Fruit fly (Drosophila melanogaster) whole organism, embryonic: Measurements from ENCODE around the gene spg.

Experiments used
- Abd-B ChIP-seq: fragments of 200-800 bp; sonication (Bioruptor generic); optimal IDR thresholded peaks from 2 replicates; lab custom pipeline; 2018; ENCODE audit warnings: missing biosample characterization, mild to moderate bottlenecking, missing genetic modification characterization, moderate library complexity
- Ada2b ChIP-seq: fragments of 200-800 bp; sonication (Bioruptor generic); IDR thresholded peaks from 2 replicates; pipeline ENCODE4 v1.3.6; 2022; ENCODE audit warnings: missing biosample characterization, missing genetic modification characterization
- Adf1 ChIP-seq: fragments of 200-800 bp; sonication (Bioruptor generic); IDR thresholded peaks from 2 replicates; pipeline ENCODE4 v1.3.6; 2022; ENCODE audit warnings: missing biosample characterization, missing genetic modification characterization
- CG11695 ChIP-seq: fragments of 200-800 bp; sonication (Bioruptor generic); IDR thresholded peaks from 3 replicates; pipeline ENCODE4 v1.3.6; 2022; ENCODE audit warnings: missing biosample characterization, missing genetic modification characterization
- CG12219 ChIP-seq: fragments of 200-800 bp; sonication (Bioruptor generic); optimal IDR thresholded peaks from 3 replicates; lab custom pipeline; 2018; ENCODE audit warnings: missing biosample characterization, mild to moderate bottlenecking, missing genetic modification characterization
- CG12769 ChIP-seq: fragments of 200-800 bp; sonication (Bioruptor generic); optimal IDR thresholded peaks from 2 replicates; lab custom pipeline; 2019; ENCODE audit warnings: missing biosample characterization, mild to moderate bottlenecking, missing genetic modification characterization, moderate library complexity
- CG14667 ChIP-seq: fragments of 200-800 bp; sonication (Bioruptor generic); IDR thresholded peaks from 2 replicates; pipeline ENCODE4 v1.3.6; 2022; ENCODE audit warnings: missing biosample characterization, missing genetic modification characterization
- CG14965 ChIP-seq: fragments of 200-800 bp; sonication (Bioruptor generic); optimal IDR thresholded peaks from 2 replicates; lab custom pipeline; 2016; ENCODE audit warnings: missing biosample characterization, missing genetic modification characterization, borderline replicate concordance
- CG16779 ChIP-seq: fragments of 200-800 bp; sonication (Bioruptor generic); IDR thresholded peaks from 2 replicates; pipeline ENCODE4 v1.3.6; 2022; ENCODE audit warnings: missing biosample characterization, missing genetic modification characterization
- CG17568 ChIP-seq: fragments of 200-800 bp; sonication (Bioruptor generic); optimal IDR thresholded peaks from 2 replicates; lab custom pipeline; 2018; ENCODE audit warnings: missing biosample characterization, mild to moderate bottlenecking, missing genetic modification characterization, moderate library complexity
- CG17912 ChIP-seq: fragments of 200-800 bp; sonication (Bioruptor generic); optimal IDR thresholded peaks from 2 replicates; lab custom pipeline; 2018; ENCODE audit warnings: missing biosample characterization, mild to moderate bottlenecking, missing genetic modification characterization
- CG3065 ChIP-seq: fragments of 200-800 bp; sonication (Bioruptor generic); optimal IDR thresholded peaks from 2 replicates; lab custom pipeline; 2016; ENCODE audit warnings: missing biosample characterization, missing genetic modification characterization
- CG5180 ChIP-seq: fragments of 200-800 bp; sonication (Bioruptor generic); optimal IDR thresholded peaks from 3 replicates; lab custom pipeline; 2017; ENCODE audit warnings: missing biosample characterization, missing genetic modification characterization, mild to moderate bottlenecking, moderate library complexity, missing genetic modification reagents
- CG6683 ChIP-seq: fragments of 200-800 bp; sonication (Bioruptor generic); optimal IDR thresholded peaks from 2 replicates; lab custom pipeline; 2017; ENCODE audit warnings: missing biosample characterization, mild to moderate bottlenecking, missing genetic modification characterization, missing genetic modification reagents
- CG6765 ChIP-seq: fragments of 200-800 bp; sonication (Bioruptor generic); optimal IDR thresholded peaks from 3 replicates; lab custom pipeline; 2017; ENCODE audit warnings: missing biosample characterization, mild to moderate bottlenecking, missing genetic modification characterization
- CG7271 ChIP-seq: fragments of 200-800 bp; sonication (Bioruptor generic); optimal IDR thresholded peaks from 2 replicates; lab custom pipeline; 2018; ENCODE audit warnings: missing biosample characterization, mild to moderate bottlenecking, missing genetic modification characterization, moderate library complexity
- CG7357 ChIP-seq: fragments of 200-800 bp; sonication (Bioruptor generic); IDR thresholded peaks from 3 replicates; pipeline ENCODE4 v1.3.6; 2022; ENCODE audit warnings: missing biosample characterization, missing genetic modification characterization
- CG9932 ChIP-seq: fragments of 200-800 bp; sonication (Bioruptor generic); IDR thresholded peaks from 2 replicates; pipeline ENCODE4 v1.3.6; 2022; ENCODE audit warnings: missing biosample characterization, missing genetic modification characterization
- Dref ChIP-seq: fragments of 200-800 bp; sonication (Bioruptor generic); IDR thresholded peaks from 2 replicates; pipeline ENCODE4 v1.3.6; 2022; ENCODE audit warnings: missing biosample characterization, missing genetic modification characterization
- Hsf ChIP-seq: fragments of 200-800 bp; sonication (Bioruptor generic); optimal IDR thresholded peaks from 3 replicates; lab custom pipeline; 2016; ENCODE audit warnings: missing biosample characterization, missing genetic modification characterization
- NK7.1 ChIP-seq: fragments of 200-800 bp; sonication (Bioruptor generic); optimal IDR thresholded peaks from 3 replicates; lab custom pipeline; 2016; ENCODE audit warnings: missing biosample characterization, missing genetic modification characterization
- NfI ChIP-seq: fragments of 200-800 bp; sonication (Bioruptor generic); optimal IDR thresholded peaks from 3 replicates; lab custom pipeline; 2018; ENCODE audit warnings: missing biosample characterization, mild to moderate bottlenecking, missing genetic modification characterization, moderate library complexity
- Oaz ChIP-seq: fragments of 200-800 bp; sonication (Bioruptor generic); IDR thresholded peaks from 2 replicates; pipeline ENCODE4 v1.3.6; 2022; ENCODE audit warnings: missing biosample characterization, missing genetic modification characterization
- ab ChIP-seq: fragments of 200-800 bp; sonication (Bioruptor generic); optimal IDR thresholded peaks from 2 replicates; lab custom pipeline; 2016; ENCODE audit warnings: missing biosample characterization, missing genetic modification characterization
- amos ChIP-seq: fragments of 200-800 bp; sonication (Bioruptor generic); IDR thresholded peaks from 2 replicates; pipeline ENCODE4 v1.3.6; 2022; ENCODE audit warnings: missing biosample characterization, missing genetic modification characterization; ENCODE audit not compliant: partially characterized antibody
- aop ChIP-seq: fragments of 200-800 bp; sonication (Bioruptor generic); IDR thresholded peaks from 2 replicates; pipeline ENCODE4 v1.3.6; 2022; ENCODE audit warnings: missing biosample characterization, missing genetic modification characterization
- ap ChIP-seq: fragments of 200-800 bp; sonication (Bioruptor generic); IDR thresholded peaks from 2 replicates; pipeline ENCODE4 v1.3.6; 2022; ENCODE audit warnings: missing biosample characterization, missing genetic modification characterization
- ato ChIP-seq: fragments of 200-800 bp; sonication (Bioruptor generic); IDR thresholded peaks from 2 replicates; pipeline ENCODE4 v1.3.6; 2022; ENCODE audit warnings: missing biosample characterization, missing genetic modification characterization; ENCODE audit not compliant: partially characterized antibody
- ci ChIP-seq: fragments of 200-800 bp; sonication (Bioruptor generic); IDR thresholded peaks from 3 replicates; pipeline ENCODE4 v1.3.6; 2022; ENCODE audit warnings: missing biosample characterization, missing genetic modification characterization
- crol ChIP-seq: fragments of 200-800 bp; sonication (Bioruptor generic); IDR thresholded peaks from 2 replicates; pipeline ENCODE4 v1.3.6; 2022; ENCODE audit warnings: missing biosample characterization, missing genetic modification characterization
- disco-r ChIP-seq: fragments of 200-800 bp; sonication (Bioruptor generic); optimal IDR thresholded peaks from 2 replicates; lab custom pipeline; 2016; ENCODE audit warnings: missing biosample characterization, missing genetic modification characterization
- fd102C ChIP-seq: fragments of 200-800 bp; sonication (Bioruptor generic); optimal IDR thresholded peaks from 2 replicates; lab custom pipeline; 2018; ENCODE audit warnings: missing biosample characterization, mild to moderate bottlenecking, missing genetic modification characterization, moderate library complexity
- fd96Cb ChIP-seq: fragments of 200-800 bp; sonication (Bioruptor generic); optimal IDR thresholded peaks from 2 replicates; lab custom pipeline; 2018; ENCODE audit warnings: missing biosample characterization, mild to moderate bottlenecking, missing genetic modification characterization, moderate library complexity
- ftz-f1 ChIP-seq: fragments of 200-800 bp; sonication (Bioruptor generic); optimal IDR thresholded peaks from 2 replicates; lab custom pipeline; 2016; ENCODE audit warnings: missing biosample characterization, missing genetic modification characterization
- gem ChIP-seq: fragments of 200-800 bp; sonication (Bioruptor generic); optimal IDR thresholded peaks from 2 replicates; lab custom pipeline; 2019; ENCODE audit warnings: missing biosample characterization, mild to moderate bottlenecking, missing genetic modification characterization, moderate library complexity
- gsb-n ChIP-seq: fragments of 200-800 bp; sonication (Bioruptor generic); optimal IDR thresholded peaks from 3 replicates; lab custom pipeline; 2018; ENCODE audit warnings: missing biosample characterization, mild to moderate bottlenecking, missing genetic modification characterization
- hkb ChIP-seq, 2 experiments: fragments of 200-800 bp in 1 of 2; fragments of >200 bp in 1 of 2; sonication (Bioruptor generic) in 1 of 2; IDR thresholded peaks in 1 of 2; optimal IDR thresholded peaks in 1 of 2; 2 replicates each; pipeline versions ENCODE4 v1.3.6 to Lab custom; 2017 to 2022; ENCODE audit warnings: missing biosample characterization in 1 of 2, missing genetic modification characterization in 1 of 2
- nom ChIP-seq: fragments of 200-800 bp; sonication (Bioruptor generic); optimal IDR thresholded peaks from 2 replicates; lab custom pipeline; 2017; ENCODE audit warnings: missing biosample characterization, missing genetic modification characterization, mild to moderate bottlenecking, moderate library complexity, missing genetic modification reagents
- prd ChIP-seq, 3 experiments: fragments of >200 bp in 2 of 3; fragments of 200-800 bp in 1 of 3; sonication (Bioruptor generic) in 1 of 3; optimal IDR thresholded peaks in 2 of 3; IDR thresholded peaks in 1 of 3; 2 replicates in 2 of 3; 3 replicates in 1 of 3; pipeline versions ENCODE4 v1.3.6 to Lab custom; 2017 to 2022; ENCODE audit warnings: missing biosample characterization in 1 of 3, missing genetic modification characterization in 1 of 3
- pzg ChIP-seq: fragments of 200-800 bp; sonication (Bioruptor generic); optimal IDR thresholded peaks from 3 replicates; lab custom pipeline; 2018; ENCODE audit warnings: missing biosample characterization, mild to moderate bottlenecking, missing genetic modification characterization, moderate library complexity
- ro ChIP-seq: fragments of 200-800 bp; sonication (Bioruptor generic); IDR thresholded peaks from 2 replicates; pipeline ENCODE4 v1.3.6; 2022; ENCODE audit warnings: missing biosample characterization, missing genetic modification characterization
- salm ChIP-seq: fragments of 200-800 bp; sonication (Bioruptor generic); optimal IDR thresholded peaks from 2 replicates; lab custom pipeline; 2018; ENCODE audit warnings: missing biosample characterization, mild to moderate bottlenecking, missing genetic modification characterization
- schlank ChIP-seq: fragments of 200-800 bp; sonication (Bioruptor generic); optimal IDR thresholded peaks from 2 replicates; lab custom pipeline; 2018; ENCODE audit warnings: missing biosample characterization, mild to moderate bottlenecking, missing genetic modification characterization
- so ChIP-seq: fragments of 200-800 bp; sonication (Bioruptor generic); IDR thresholded peaks from 3 replicates; pipeline ENCODE4 v1.3.6; 2022; ENCODE audit warnings: missing biosample characterization, missing genetic modification characterization
- stc ChIP-seq: fragments of 200-800 bp; sonication (Bioruptor generic); IDR thresholded peaks from 2 replicates; pipeline ENCODE4 v1.3.6; 2022; ENCODE audit warnings: missing biosample characterization, missing genetic modification characterization
- sug ChIP-seq: fragments of 200-800 bp; optimal IDR thresholded peaks from 2 replicates; lab custom pipeline; 2019; ENCODE audit warnings: missing biosample characterization, mild to moderate bottlenecking, missing genetic modification characterization, moderate library complexity
- wor ChIP-seq: fragments of 200-800 bp; sonication (Bioruptor generic); IDR thresholded peaks from 2 replicates; pipeline ENCODE4 v1.3.6; 2022; ENCODE audit warnings: missing biosample characterization, missing genetic modification characterization
- z ChIP-seq: fragments of 200-800 bp; sonication (Bioruptor generic); IDR thresholded peaks from 3 replicates; pipeline ENCODE4 v1.3.6; 2022; ENCODE audit warnings: missing biosample characterization, missing genetic modification characterization

spg gene

DNA sequence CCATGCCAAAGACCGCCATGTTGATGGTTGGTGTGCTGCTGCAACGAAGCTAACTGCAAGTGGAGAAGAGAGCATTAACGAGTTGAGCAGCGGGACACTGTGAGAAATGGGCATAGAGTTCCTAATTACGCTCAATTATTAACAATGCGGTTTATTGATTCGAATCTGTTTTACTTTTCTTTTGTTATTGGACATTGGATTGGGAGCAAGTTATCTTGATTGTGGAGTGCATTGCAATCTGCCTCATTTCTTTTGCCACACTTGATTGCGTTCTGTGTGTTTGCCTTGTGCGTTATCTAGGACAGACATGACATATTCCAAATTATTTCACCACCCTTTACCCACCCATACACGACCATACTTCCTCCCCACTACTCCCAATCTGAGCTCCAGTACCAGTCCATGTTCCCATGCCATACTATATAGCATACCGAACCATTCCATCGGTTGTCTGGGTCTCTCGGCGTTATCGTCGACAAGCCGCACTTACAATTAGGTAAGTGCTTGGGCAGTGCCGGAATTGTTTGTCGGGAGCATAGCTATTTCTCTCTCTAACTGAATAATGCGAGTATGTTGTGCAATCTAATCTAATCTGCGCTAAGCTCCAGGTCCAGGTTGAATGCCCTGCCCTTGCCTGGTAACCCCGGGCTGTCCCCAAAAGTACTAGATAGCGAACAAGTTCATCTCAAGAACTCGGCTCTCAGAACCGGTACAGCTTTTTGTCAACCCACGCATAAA is 12.4 kb downstream of the spg start (continued):
- no peak for TF ChIP-seq CG6765 (GFP tag; lab: Kevin White, UChicago)
- TF ChIP-seq CG3065 (GFP tag; lab: Kevin White, UChicago), result no peak
- TF ChIP-seq CG14667 (GFP tag; lab: Robert Waterston, UW), result no peak
- TF ChIP-seq Dref, result no peak
- TF ChIP-seq stc (GFP tag; lab: Robert Waterston, UW), result peak; percentile 67; the same call in 1 of the 2 replicates
- TF ChIP-seq ap (GFP tag; lab: Robert Waterston, UW), result no peak
- peak; percentile 65 for TF ChIP-seq gem (tag; lab: Kevin White, UChicago)
- TF ChIP-seq ro, result peak; percentile 25; the same call in 1 of the 2 replicates
- TF ChIP-seq so (GFP tag; lab: Robert Waterston, UW), result peak; percentile 46; the same call in 1 of the 3 replicates
- no peak for TF ChIP-seq CG9932
- TF ChIP-seq aop (GFP tag; lab: Robert Waterston, UW), result no peak
- TF ChIP-seq pzg (GFP tag; lab: Kevin White, UChicago), result no peak
- TF ChIP-seq ato (GFP tag; lab: Robert Waterston, UW), result no peak
- TF ChIP-seq Abd-B (GFP tag; lab: Kevin White, UChicago), result no peak
- no peak for TF ChIP-seq CG17912
- no peak for TF ChIP-seq CG7357 (GFP tag; lab: Robert Waterston, UW)
- TF ChIP-seq CG17568 (GFP tag; lab: Kevin White, UChicago), result no peak
- no peak for TF ChIP-seq CG11695 (GFP tag; lab: Robert Waterston, UW)
- TF ChIP-seq sug (tag; lab: Kevin White, UChicago), result no peak
- TF ChIP-seq nom, result no peak
- TF ChIP-seq Oaz (GFP tag; lab: Robert Waterston, UW), result 0 out of 2 replicates have a peak, but pooled peaks have one; percentile 7
- no peak for TF ChIP-seq Hsf
- TF ChIP-seq disco-r, result no peak
- no peak for TF ChIP-seq ab
- peak; percentile 31 for TF ChIP-seq CG12219 (GFP tag; lab: Kevin White, UChicago)
- TF ChIP-seq Adf1 (GFP tag; lab: Robert Waterston, UW), result no peak
- TF ChIP-seq Ada2b (GFP tag; lab: Robert Waterston, UW), result 0 out of 2 replicates have a peak, but pooled peaks have one; percentile 31
- TF ChIP-seq amos (GFP tag; lab: Robert Waterston, UW), result no peak
- no peak for TF ChIP-seq CG7271
- no peak for TF ChIP-seq CG14965 (GFP tag; lab: Kevin White, UChicago)
- TF ChIP-seq NK7.1 (GFP tag; lab: Kevin White, UChicago), result no peak
- no peak for TF ChIP-seq salm
- peak; percentile 29 for TF ChIP-seq fd96Cb (tag; lab: Kevin White, UChicago)
- TF ChIP-seq wor (GFP tag; lab: Robert Waterston, UW), result no peak
- TF ChIP-seq ci (GFP tag; lab: Robert Waterston, UW), result peak; percentile 78
- no peak for TF ChIP-seq CG16779 (GFP tag; lab: Robert Waterston, UW)
- no peak for TF ChIP-seq gsb-n (tag; lab: Kevin White, UChicago)
- no peak for TF ChIP-seq CG6683 (GFP tag; lab: Kevin White, UChicago)
- peak; percentile 19 for TF ChIP-seq CG5180 (GFP tag; lab: Kevin White, UChicago)
- TF ChIP-seq crol, result no peak; the same call in 1 of the 2 replicates
- TF ChIP-seq prd (optimal IDR thresholded peaks at IDR 0.05; lab: Kevin White, UChicago), result no peak
- peak; percentile 56; the same call in 1 of the 3 replicates for TF ChIP-seq prd (GFP tag; IDR thresholded peaks at IDR 0.05; lab: Robert Waterston, UW)
- peak; percentile 10 for TF ChIP-seq NfI
- no peak for TF ChIP-seq z (GFP tag; lab: Robert Waterston, UW)
- TF ChIP-seq schlank, result no peak
- TF ChIP-seq ftz-f1 (GFP tag; lab: Kevin White, UChicago), result no peak
- TF ChIP-seq fd102C (GFP tag; lab: Kevin White, UChicago), result no peak
- no peak for TF ChIP-seq hkb (optimal IDR thresholded peaks at IDR 0.05; lab: Kevin White, UChicago)
- TF ChIP-seq hkb (GFP tag; IDR thresholded peaks at IDR 0.05; lab: Robert Waterston, UW), result peak; percentile 40; the same call in 1 of the 2 replicates
- peak; percentile 56 for TF ChIP-seq CG12769
